Worm (Caenorhabditis elegans): Measurements from ENCODE around the gene F28C10.1.

Gene F28C10.1

DNA sequence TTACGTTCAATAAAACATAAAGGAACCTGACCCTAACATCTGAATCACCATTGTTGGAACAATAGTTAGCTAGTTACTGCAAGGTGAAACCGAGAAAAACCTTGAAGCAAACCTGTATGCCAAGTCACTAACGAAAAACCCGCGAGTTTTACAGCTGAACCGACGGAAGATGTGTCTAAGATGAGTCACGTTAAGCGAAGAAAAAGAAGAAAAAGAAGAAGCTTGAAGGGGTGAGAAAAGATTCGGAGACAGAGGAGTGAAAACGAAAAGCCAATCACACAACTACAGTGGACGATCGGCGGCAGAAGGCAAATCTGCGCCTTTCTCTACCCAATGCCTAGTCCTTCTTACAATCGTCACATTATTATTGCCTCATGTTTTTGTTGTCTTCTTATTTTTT lies 14.9 kb downstream of the F28C10.1 start, which contains the start of gene nas-38:
Gene nas-38 (plus strand): TSS at position 301 of the 400 bp plus-strand sequence.
- no peak for TF ChIP-seq sox-2 (GFP tag; IDR thresholded peaks at IDR 0.05)
- TF ChIP-seq tbx-2 (tag; optimal IDR thresholded peaks at IDR 0.05): no peak
- TF ChIP-seq K09A11.1 (tag; optimal IDR thresholded peaks at IDR 0.05; ENCODE audit: insufficient read depth): no peak
- no peak for TF ChIP-seq tbx-7 (tag; optimal IDR thresholded peaks at IDR 0.05)
- no peak for TF ChIP-seq odd-2 (tag; optimal IDR thresholded peaks at IDR 0.05)

DNA sequence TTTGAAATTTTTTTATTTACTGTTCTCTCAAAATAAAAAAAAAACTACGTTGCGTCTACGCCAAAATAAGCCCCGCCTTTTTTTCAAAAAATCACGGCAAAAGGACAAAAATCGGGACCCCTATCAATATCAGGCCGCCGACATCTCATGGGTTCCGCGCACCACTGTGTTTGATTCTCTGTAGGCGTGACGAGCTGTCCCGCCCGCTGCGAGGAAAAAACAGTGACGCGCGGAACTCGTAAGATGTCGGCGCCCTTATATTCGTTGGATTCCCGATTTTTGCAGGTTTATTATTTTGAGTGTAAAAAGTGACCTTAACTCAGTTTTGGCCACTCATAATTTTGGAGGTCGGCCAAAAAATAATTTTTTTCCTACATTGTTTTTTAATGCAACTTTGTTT lies 28.5 kb downstream of the F28C10.1 start:
- TF ChIP-seq fkh-10 (GFP tag; optimal IDR thresholded peaks at IDR 0.05) (no peak), elt-2 (tag; optimal IDR thresholded peaks at IDR 0.05) (no peak), sdc-2 (tag; optimal IDR thresholded peaks at IDR 0.05) (no peak), nfya-1 (tag; optimal IDR thresholded peaks at IDR 0.05) (no peak), ceh-31 (tag; optimal IDR thresholded peaks at IDR 0.05) (no peak)

DNA sequence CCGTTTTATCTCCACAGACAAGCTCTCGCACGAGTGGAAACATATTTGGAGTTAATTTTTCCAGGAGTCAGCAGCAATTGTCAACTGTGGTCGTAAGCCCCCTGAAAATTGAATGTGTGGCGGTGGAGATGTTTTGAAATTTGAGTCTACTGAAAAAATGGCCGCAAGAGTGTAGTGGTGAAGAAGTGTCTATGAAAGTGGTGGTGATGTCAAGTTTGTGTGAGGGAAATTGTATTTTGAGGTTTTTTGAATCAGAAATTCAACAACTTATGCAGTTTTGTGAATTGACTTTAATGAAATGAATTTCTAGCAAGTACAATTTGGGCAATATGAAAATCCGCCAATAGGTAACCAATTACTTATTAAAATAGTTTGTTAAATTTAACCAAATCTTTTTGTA lies 29.7 kb downstream of the F28C10.1 start, which contains the start of gene mrp-2:
Gene mrp-2 (minus strand): TSS at position 101 of the 400 bp plus-strand sequence.
- no peak for TF ChIP-seq pat-9 (tag; optimal IDR thresholded peaks at IDR 0.05)
- TF ChIP-seq ztf-16 (tag; optimal IDR thresholded peaks at IDR 0.05): no peak
- no peak for TF ChIP-seq pha-4 (tag; optimal IDR thresholded peaks at IDR 0.05)
- no peak for TF ChIP-seq hlh-6 (tag; optimal IDR thresholded peaks at IDR 0.05)
- no peak for TF ChIP-seq lim-6 (tag; optimal IDR thresholded peaks at IDR 0.05)
- no peak for TF ChIP-seq ets-4 (tag; optimal IDR thresholded peaks at IDR 0.05)
- no peak for TF ChIP-seq ceh-45 (GFP tag; IDR thresholded peaks at IDR 0.05)
- TF ChIP-seq nhr-11 (tag; optimal IDR thresholded peaks at IDR 0.05): no peak
- TF ChIP-seq unc-86 (tag; optimal IDR thresholded peaks at IDR 0.05): no peak
- no peak for TF ChIP-seq sdc-2 (tag; optimal IDR thresholded peaks at IDR 0.05)
- TF ChIP-seq ama-1 (optimal IDR thresholded peaks at IDR 0.05): no peak
- no peak for TF ChIP-seq Y22D7AL.16 (tag; optimal IDR thresholded peaks at IDR 0.05)
- TF ChIP-seq ceh-18 (tag; optimal IDR thresholded peaks at IDR 0.05): no peak
- TF ChIP-seq C08G9.2 (tag; optimal IDR thresholded peaks at IDR 0.05): no peak
- no peak for TF ChIP-seq pha-2 (tag; optimal IDR thresholded peaks at IDR 0.05)
- no peak for TF ChIP-seq npax-4 (tag; optimal IDR thresholded peaks at IDR 0.05)
- no peak for TF ChIP-seq K02D7.2 (tag; optimal IDR thresholded peaks at IDR 0.05)
- no peak for TF ChIP-seq elt-4 (tag; optimal IDR thresholded peaks at IDR 0.05)
- no peak for TF ChIP-seq T23F11.4 (GFP tag; optimal IDR thresholded peaks at IDR 0.05)

ce11 chrX:573270-573669 lies 30.4 kb downstream of the F28C10.1 start:
- TF ChIP-seq elt-4 (tag; optimal IDR thresholded peaks at IDR 0.05): no peak

DNA sequence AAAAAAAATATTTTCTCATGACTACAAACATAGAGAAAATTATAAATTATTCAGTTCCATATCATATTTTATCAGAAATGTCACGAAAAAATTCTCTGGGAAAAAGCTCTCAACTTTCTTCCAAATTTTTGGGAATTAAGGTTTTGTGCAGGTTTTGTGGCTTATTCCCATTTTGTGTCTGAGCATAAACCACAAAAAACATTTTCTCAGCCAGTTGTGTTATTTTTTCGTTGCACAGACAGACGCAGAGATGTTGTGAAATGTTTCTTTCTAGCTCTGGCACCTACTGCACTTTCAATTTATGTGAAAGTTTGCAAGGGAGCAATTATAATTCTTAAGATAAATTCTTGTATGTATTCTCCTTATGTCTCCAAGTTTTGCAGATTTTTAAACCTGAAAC lies 32.2 kb downstream of the F28C10.1 start:
- TF ChIP-seq unc-42 (tag; optimal IDR thresholded peaks at IDR 0.05): no peak
- TF ChIP-seq pha-2 (tag; optimal IDR thresholded peaks at IDR 0.05): no peak
- TF ChIP-seq tbx-7 (tag; optimal IDR thresholded peaks at IDR 0.05): no peak
- TF ChIP-seq ceh-2 (tag; optimal IDR thresholded peaks at IDR 0.05): no peak
- no peak for TF ChIP-seq unc-55 (GFP tag; optimal IDR thresholded peaks at IDR 0.05)

DNA sequence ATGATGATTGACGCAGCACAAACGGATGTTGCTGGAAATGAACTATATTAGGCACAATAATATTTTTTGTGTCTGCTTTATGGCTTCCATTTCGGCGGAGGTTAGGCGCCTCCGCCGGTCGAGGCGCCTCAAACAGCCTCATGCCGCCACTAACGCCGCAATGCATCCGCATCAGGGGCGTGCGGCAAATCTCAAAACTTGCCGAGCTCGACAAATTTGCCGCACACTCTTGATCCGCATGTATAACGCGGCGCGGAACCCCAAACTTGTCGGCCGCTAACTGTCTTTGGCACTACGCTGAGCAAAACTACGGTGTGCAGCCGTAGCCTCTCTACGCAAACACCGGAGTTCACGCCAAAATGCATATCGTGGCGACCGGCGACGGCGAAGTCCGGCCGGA lies 38.8 kb downstream of the F28C10.1 start:
- TF ChIP-seq hlh-30 (tag; optimal IDR thresholded peaks at IDR 0.05; ENCODE audit: insufficient read depth) (no peak), C38D4.7 (GFP tag; optimal IDR thresholded peaks at IDR 0.05) (no peak), mec-3 (tag; optimal IDR thresholded peaks at IDR 0.05; ENCODE audit: borderline replicate concordance) (no peak), hlh-13 (GFP tag; optimal IDR thresholded peaks at IDR 0.05) (no peak), ama-1 (optimal IDR thresholded peaks at IDR 0.05) (no peak), ztf-16 (tag; optimal IDR thresholded peaks at IDR 0.05) (no peak), che-1 (tag; optimal IDR thresholded peaks at IDR 0.05) (no peak), pqm-1 (tag; optimal IDR thresholded peaks at IDR 0.05) (no peak), nhr-232 (tag; optimal IDR thresholded peaks at IDR 0.05) (no peak), madf-2 (tag; optimal IDR thresholded peaks at IDR 0.05) (no peak), sdc-2 (tag; optimal IDR thresholded peaks at IDR 0.05) (no peak), nhr-11 (tag; optimal IDR thresholded peaks at IDR 0.05) (no peak), ceh-31 (tag; optimal IDR thresholded peaks at IDR 0.05) (no peak), ref-2 (tag; optimal IDR thresholded peaks at IDR 0.05) (no peak), npax-4 (tag; optimal IDR thresholded peaks at IDR 0.05) (no peak), T23F11.4 (GFP tag; optimal IDR thresholded peaks at IDR 0.05) (no peak), unc-42 (tag; optimal IDR thresholded peaks at IDR 0.05) (no peak), hlh-6 (tag; optimal IDR thresholded peaks at IDR 0.05) (no peak)

Measured in whole organism, late embryonic.